Fruit fly (Drosophila melanogaster) whole organism, embryonic: ENCODE results near the gene Ubc6.
A peak's percentile ranks its signal among the peaks of the same experiment; 100 is the strongest.

Experiments
- B-H1 ChIP-seq: fragments of 200-800 bp; sonication (Bioruptor generic); IDR thresholded peaks from 3 replicates; pipeline ENCODE4 v1.3.6; 2022; ENCODE audit warnings: missing biosample characterization, missing genetic modification characterization
- CG11085 ChIP-seq: fragments of 200-800 bp; sonication (Bioruptor generic); IDR thresholded peaks from 2 replicates; pipeline ENCODE4 v1.3.6; 2022; ENCODE audit warnings: missing biosample characterization, missing genetic modification characterization
- CG12391 ChIP-seq: fragments of 200-800 bp; sonication (Bioruptor generic); optimal IDR thresholded peaks from 3 replicates; lab custom pipeline; 2018; ENCODE audit warnings: missing biosample characterization, mild to moderate bottlenecking, missing genetic modification characterization, moderate library complexity
- CG12659 ChIP-seq: fragments of 200-800 bp; sonication (Bioruptor generic); optimal IDR thresholded peaks from 3 replicates; lab custom pipeline; 2017; ENCODE audit warnings: mild to moderate bottlenecking, missing biosample characterization, missing genetic modification reagents, missing genetic modification characterization
- CG12744 ChIP-seq: fragments of 200-800 bp; sonication (Bioruptor generic); optimal IDR thresholded peaks from 2 replicates; lab custom pipeline; 2016; ENCODE audit warnings: missing biosample characterization, missing genetic modification characterization
- CG13287 ChIP-seq: fragments of 200-800 bp; sonication (Bioruptor generic); IDR thresholded peaks from 2 replicates; pipeline ENCODE4 v1.3.6; 2022; ENCODE audit warnings: missing biosample characterization, missing genetic modification characterization; ENCODE audit not compliant: partially characterized antibody
- CG14710 ChIP-seq: fragments of 200-800 bp; sonication (Bioruptor generic); optimal IDR thresholded peaks from 3 replicates; lab custom pipeline; 2019; ENCODE audit warnings: missing biosample characterization, mild to moderate bottlenecking, missing genetic modification characterization, moderate library complexity
- CG15011 ChIP-seq: fragments of 200-800 bp; sonication (Bioruptor generic); optimal IDR thresholded peaks from 3 replicates; lab custom pipeline; 2018; ENCODE audit warnings: missing biosample characterization, mild to moderate bottlenecking, missing genetic modification characterization
- CG17361 ChIP-seq: fragments of 200-800 bp; sonication (Bioruptor generic); IDR thresholded peaks from 3 replicates; pipeline ENCODE4 v1.3.6; 2022; ENCODE audit warnings: missing biosample characterization, missing genetic modification characterization
- CG33213 ChIP-seq: fragments of 200-800 bp; sonication (Bioruptor generic); optimal IDR thresholded peaks from 3 replicates; lab custom pipeline; 2016; ENCODE audit warnings: missing biosample characterization, missing genetic modification characterization
- CG3407 ChIP-seq: fragments of 200-800 bp; sonication (Bioruptor generic); optimal IDR thresholded peaks from 2 replicates; lab custom pipeline; 2018; ENCODE audit warnings: missing biosample characterization, mild to moderate bottlenecking, missing genetic modification characterization
- CG34224 ChIP-seq: fragments of 200-800 bp; sonication (Bioruptor generic); IDR thresholded peaks from 3 replicates; pipeline ENCODE4 v1.3.6; 2022; ENCODE audit warnings: missing biosample characterization, missing genetic modification characterization; ENCODE audit not compliant: partially characterized antibody
- CG3995 ChIP-seq: fragments of 200-800 bp; sonication (Bioruptor generic); optimal IDR thresholded peaks from 3 replicates; lab custom pipeline; 2016; ENCODE audit warnings: missing biosample characterization, missing genetic modification characterization
- CG5953 ChIP-seq: fragments of 200-800 bp; sonication (Bioruptor generic); IDR thresholded peaks from 2 replicates; pipeline ENCODE4 v1.3.6; 2022; ENCODE audit warnings: missing biosample characterization, missing genetic modification characterization
- CG6654 ChIP-seq: fragments of 200-800 bp; sonication (Bioruptor generic); optimal IDR thresholded peaks from 2 replicates; lab custom pipeline; 2017; ENCODE audit warnings: missing biosample characterization, mild to moderate bottlenecking, missing genetic modification characterization
- CG6683 ChIP-seq: fragments of 200-800 bp; sonication (Bioruptor generic); optimal IDR thresholded peaks from 2 replicates; lab custom pipeline; 2017; ENCODE audit warnings: missing biosample characterization, mild to moderate bottlenecking, missing genetic modification characterization, missing genetic modification reagents
- CG7745 ChIP-seq: fragments of 200-800 bp; sonication (Bioruptor generic); optimal IDR thresholded peaks from 2 replicates; lab custom pipeline; 2018; ENCODE audit warnings: missing biosample characterization, mild to moderate bottlenecking, missing genetic modification characterization, moderate library complexity
- CG7963 ChIP-seq: fragments of 200-800 bp; sonication (Bioruptor generic); IDR thresholded peaks from 3 replicates; pipeline ENCODE4 v1.3.6; 2022; ENCODE audit warnings: missing biosample characterization, missing genetic modification characterization; ENCODE audit not compliant: partially characterized antibody
- Chrac-16 ChIP-seq: fragments of 200-800 bp; sonication (Bioruptor generic); optimal IDR thresholded peaks from 3 replicates; lab custom pipeline; 2016; ENCODE audit warnings: missing biosample characterization, missing genetic modification characterization
- CoRest ChIP-seq: fragments of 200-800 bp; sonication (Bioruptor generic); optimal IDR thresholded peaks from 3 replicates; lab custom pipeline; 2018; ENCODE audit warnings: missing biosample characterization, mild to moderate bottlenecking, missing genetic modification characterization, moderate library complexity
- Dll ChIP-seq: fragments of 200-800 bp; sonication (Bioruptor generic); IDR thresholded peaks from 4 replicates; pipeline ENCODE4 v1.3.6; 2022; ENCODE audit warnings: missing biosample characterization, missing genetic modification characterization; ENCODE audit not compliant: partially characterized antibody
- Dp ChIP-seq: fragments of 200-800 bp; sonication (Bioruptor generic); optimal IDR thresholded peaks from 2 replicates; lab custom pipeline; 2018; ENCODE audit warnings: missing biosample characterization, mild to moderate bottlenecking, missing genetic modification characterization, moderate library complexity
- Dref ChIP-seq: fragments of 200-800 bp; sonication (Bioruptor generic); IDR thresholded peaks from 2 replicates; pipeline ENCODE4 v1.3.6; 2022; ENCODE audit warnings: missing biosample characterization, missing genetic modification characterization
- ERR ChIP-seq: fragments of 200-800 bp; sonication (Bioruptor generic); optimal IDR thresholded peaks from 2 replicates; lab custom pipeline; 2016; ENCODE audit warnings: missing biosample characterization, missing genetic modification characterization
- Ets97D ChIP-seq: fragments of 200-800 bp; sonication (Bioruptor generic); optimal IDR thresholded peaks from 3 replicates; lab custom pipeline; 2016; ENCODE audit warnings: missing biosample characterization, missing genetic modification characterization
- HLH54F ChIP-seq: fragments of 200-800 bp; sonication (Bioruptor generic); optimal IDR thresholded peaks from 3 replicates; lab custom pipeline; 2016; ENCODE audit warnings: missing biosample characterization, missing genetic modification characterization
- HLHmδ ChIP-seq: fragments of 200-800 bp; sonication (Bioruptor generic); optimal IDR thresholded peaks from 2 replicates; lab custom pipeline; 2018; ENCODE audit warnings: missing biosample characterization, mild to moderate bottlenecking, missing genetic modification characterization, moderate library complexity
- HmgZ ChIP-seq: fragments of 200-800 bp; sonication (Bioruptor generic); optimal IDR thresholded peaks from 2 replicates; lab custom pipeline; 2018; ENCODE audit warnings: missing biosample characterization, mild to moderate bottlenecking, missing genetic modification characterization
- Hmx ChIP-seq: fragments of 200-800 bp; sonication (Bioruptor generic); optimal IDR thresholded peaks from 2 replicates; lab custom pipeline; 2016; ENCODE audit warnings: missing biosample characterization, missing genetic modification characterization
- Kr ChIP-seq: fragments of 200-800 bp; sonication (Bioruptor generic); optimal IDR thresholded peaks from 2 replicates; lab custom pipeline; 2017; ENCODE audit warnings: missing biosample characterization, mild to moderate bottlenecking, missing genetic modification characterization
- Lhr ChIP-seq: fragments of 200-800 bp; sonication (Bioruptor generic); optimal IDR thresholded peaks from 3 replicates; lab custom pipeline; 2017; ENCODE audit warnings: mild to moderate bottlenecking, missing biosample characterization, missing genetic modification reagents, missing genetic modification characterization
- Oli ChIP-seq: fragments of 200-800 bp; sonication (Bioruptor generic); optimal IDR thresholded peaks from 2 replicates; lab custom pipeline; 2018; ENCODE audit warnings: missing biosample characterization, mild to moderate bottlenecking, missing genetic modification characterization, moderate library complexity
- Sox102F ChIP-seq: fragments of 200-800 bp; sonication (Bioruptor generic); optimal IDR thresholded peaks from 2 replicates; lab custom pipeline; 2018; ENCODE audit warnings: missing biosample characterization, mild to moderate bottlenecking, missing genetic modification characterization, moderate library complexity
- YL-1 ChIP-seq: fragments of 200-800 bp; sonication (Bioruptor generic); optimal IDR thresholded peaks from 3 replicates; lab custom pipeline; 2017; ENCODE audit warnings: missing biosample characterization, mild to moderate bottlenecking, missing genetic modification characterization
- amos ChIP-seq: fragments of 200-800 bp; sonication (Bioruptor generic); IDR thresholded peaks from 2 replicates; pipeline ENCODE4 v1.3.6; 2022; ENCODE audit warnings: missing biosample characterization, missing genetic modification characterization; ENCODE audit not compliant: partially characterized antibody
- az2 ChIP-seq: fragments of 200-800 bp; sonication (Bioruptor generic); optimal IDR thresholded peaks from 3 replicates; lab custom pipeline; 2016; ENCODE audit warnings: missing biosample characterization, missing genetic modification characterization
- dm ChIP-seq: fragments of 200-800 bp; sonication (Bioruptor generic); optimal IDR thresholded peaks from 3 replicates; lab custom pipeline; 2016; ENCODE audit warnings: missing biosample characterization, missing genetic modification characterization
- gem ChIP-seq: fragments of 200-800 bp; sonication (Bioruptor generic); optimal IDR thresholded peaks from 2 replicates; lab custom pipeline; 2019; ENCODE audit warnings: missing biosample characterization, mild to moderate bottlenecking, missing genetic modification characterization, moderate library complexity
- her ChIP-seq: fragments of 200-800 bp; sonication (Bioruptor generic); optimal IDR thresholded peaks from 2 replicates; lab custom pipeline; 2016; ENCODE audit warnings: missing biosample characterization, missing genetic modification characterization
- nau ChIP-seq: fragments of 200-800 bp; sonication (Bioruptor generic); optimal IDR thresholded peaks from 3 replicates; lab custom pipeline; 2017; ENCODE audit warnings: missing biosample characterization, mild to moderate bottlenecking, missing genetic modification characterization, missing genetic modification reagents
- nerfin-1 ChIP-seq: fragments of 200-800 bp; sonication (Bioruptor generic); optimal IDR thresholded peaks from 3 replicates; lab custom pipeline; 2019; ENCODE audit warnings: missing biosample characterization, mild to moderate bottlenecking, missing genetic modification characterization, moderate library complexity
- phol ChIP-seq: fragments of 200-800 bp; sonication (Bioruptor generic); optimal IDR thresholded peaks from 3 replicates; lab custom pipeline; 2018; ENCODE audit warnings: missing biosample characterization, mild to moderate bottlenecking, missing genetic modification characterization, moderate library complexity
- pnt ChIP-seq: fragments of 200-800 bp; sonication (Bioruptor generic); optimal IDR thresholded peaks from 3 replicates; lab custom pipeline; 2016; ENCODE audit warnings: missing biosample characterization, missing genetic modification characterization
- salm ChIP-seq: fragments of 200-800 bp; sonication (Bioruptor generic); optimal IDR thresholded peaks from 2 replicates; lab custom pipeline; 2018; ENCODE audit warnings: missing biosample characterization, mild to moderate bottlenecking, missing genetic modification characterization
- sqz ChIP-seq: fragments of 200-800 bp; sonication (Bioruptor generic); optimal IDR thresholded peaks from 3 replicates; lab custom pipeline; 2018; ENCODE audit warnings: missing biosample characterization, mild to moderate bottlenecking, missing genetic modification characterization
- sr ChIP-seq: fragments of 200-800 bp; sonication (Bioruptor generic); IDR thresholded peaks from 3 replicates; pipeline ENCODE4 v1.3.6; 2022; ENCODE audit warnings: missing biosample characterization, missing genetic modification characterization
- stwl ChIP-seq: fragments of 200-800 bp; sonication (Bioruptor generic); optimal IDR thresholded peaks from 3 replicates; lab custom pipeline; 2018; ENCODE audit warnings: missing biosample characterization, mild to moderate bottlenecking, missing genetic modification characterization, moderate library complexity
- trem ChIP-seq: fragments of 200-800 bp; optimal IDR thresholded peaks from 3 replicates; lab custom pipeline; 2019; ENCODE audit warnings: missing biosample characterization, mild to moderate bottlenecking, missing genetic modification characterization, moderate library complexity

Ubc6 gene

DNA sequence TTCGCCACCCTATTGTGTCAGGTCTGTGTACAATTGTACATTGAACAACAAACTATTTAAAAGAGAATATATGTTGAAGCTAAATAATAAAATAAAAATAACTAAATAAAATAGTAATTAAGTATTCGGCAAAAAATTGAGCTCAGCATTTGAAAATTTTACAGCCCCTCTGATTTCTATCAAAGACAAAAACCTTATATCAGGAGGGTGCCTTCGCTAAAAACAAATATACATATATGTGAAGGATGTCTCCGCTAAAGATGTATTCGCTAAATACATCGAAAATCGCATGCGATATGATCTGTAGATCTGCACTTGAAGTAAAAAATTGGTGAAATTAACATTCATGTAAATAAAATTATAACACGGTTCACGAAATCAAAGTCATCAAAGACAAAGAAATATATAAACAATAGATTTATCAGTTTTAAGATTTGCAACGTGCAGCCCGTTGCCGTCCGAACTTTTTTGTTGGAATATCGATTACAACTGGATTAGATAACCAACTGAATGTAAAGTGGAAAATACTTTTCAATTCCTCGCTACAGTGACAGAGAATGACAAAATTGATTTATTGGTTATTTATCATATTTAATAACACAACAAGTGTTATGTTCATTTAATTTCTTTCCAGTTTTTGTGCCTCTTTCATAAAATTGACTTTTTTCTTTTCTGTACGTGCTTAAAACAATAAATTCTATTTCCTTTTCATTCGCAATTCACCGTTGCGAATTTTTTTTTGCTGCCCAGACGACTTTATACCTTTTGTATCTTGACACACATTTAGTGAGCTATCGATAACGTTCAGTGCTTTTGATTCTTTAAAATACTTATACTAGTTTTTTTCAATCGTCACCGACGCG, 46.5 kb downstream of the Ubc6 start, which contains the start of gene Gnf1 (continued):
- TF ChIP-seq sqz (GFP tag; lab: Kevin White, UChicago) (peak; percentile 95), CoRest (peak; percentile 39), CG33213 (peak; percentile 19), CG7745 (tag; lab: Kevin White, UChicago) (no peak), Hmx (GFP tag; lab: Kevin White, UChicago) (peak; percentile 6), Dp (GFP tag; lab: Kevin White, UChicago) (peak; percentile 55), YL-1 (GFP tag; lab: Kevin White, UChicago) (no peak), Kr (GFP tag; lab: Kevin White, UChicago) (no peak), gem (peak; percentile 2), CG15011 (no peak), CG13287 (GFP tag; lab: Robert Waterston, UW) (peak; percentile 59), salm (peak; percentile 33), CG12391 (tag; lab: Kevin White, UChicago) (peak; percentile 11), Oli (tag; lab: Kevin White, UChicago) (no peak), Dll (GFP tag; lab: Robert Waterston, UW) (peak; percentile 74; the same call in 3 of the 4 replicates), CG3995 (GFP tag; lab: Kevin White, UChicago) (peak; percentile 83), nerfin-1 (tag; lab: Kevin White, UChicago) (peak; percentile 94), Ets97D (peak; percentile 33), CG11085 (GFP tag; lab: Robert Waterston, UW) (no peak), nau (GFP tag; lab: Kevin White, UChicago) (no peak), CG34224 (peak; percentile 56; the same call in 2 of the 3 replicates), B-H1 (GFP tag; lab: Robert Waterston, UW) (no peak), CG5953 (no peak), sr (GFP tag; lab: Robert Waterston, UW) (no peak), CG6683 (GFP tag; lab: Kevin White, UChicago) (no peak), ERR (GFP tag; lab: Kevin White, UChicago) (no peak), CG14710 (tag; lab: Kevin White, UChicago) (peak; percentile 31), CG6654 (GFP tag; lab: Kevin White, UChicago) (no peak), trem (tag; lab: Kevin White, UChicago) (peak; percentile 36), stwl (tag; lab: Kevin White, UChicago) (peak; percentile 77), HLHmδ (no peak), CG12659 (peak; percentile 55), CG7963 (GFP tag; lab: Robert Waterston, UW) (0 out of 3 replicates have a peak, but pooled peaks have one; percentile 26), CG12744 (GFP tag; lab: Kevin White, UChicago) (peak; percentile 3), Chrac-16 (no peak), HLH54F (GFP tag; lab: Kevin White, UChicago) (no peak), az2 (no peak), CG3407 (GFP tag; lab: Kevin White, UChicago) (no peak), Lhr (GFP tag; lab: Kevin White, UChicago) (peak; percentile 66), amos (GFP tag; lab: Robert Waterston, UW) (peak; percentile 67), Sox102F (GFP tag; lab: Kevin White, UChicago) (no peak), Dref (peak; percentile 72), pnt (GFP tag; lab: Kevin White, UChicago) (no peak), her (GFP tag; lab: Kevin White, UChicago) (no peak), HmgZ (tag; lab: Kevin White, UChicago) (peak; percentile 31), phol (tag; lab: Kevin White, UChicago) (no peak), dm (GFP tag; lab: Kevin White, UChicago) (no peak), CG17361 (GFP tag; lab: Robert Waterston, UW) (peak; percentile 17; the same call in 2 of the 3 replicates)
